Worm (Caenorhabditis elegans) whole organism, early embryonic: ENCODE results near the gene msp-40.

Experiments used
- B0310.2 ChIP-seq: sonication (generic microtip); optimal IDR thresholded peaks from 2 replicates; lab custom pipeline; 2016; ENCODE audit warnings: mild to moderate bottlenecking, missing genetic modification characterization, missing compliant biosample characterization
- ama-1 ChIP-seq: fragments of 150-350 bp; optimal IDR thresholded peaks from 2 replicates; lab custom pipeline; 2014
- ets-7 ChIP-seq: sonication (generic microtip); optimal IDR thresholded peaks from 2 replicates; lab custom pipeline; 2016; ENCODE audit warnings: missing genotype, missing genetic modification characterization, missing compliant biosample characterization
- hmbx-1 ChIP-seq: sonication (generic microtip); optimal IDR thresholded peaks from 2 replicates; lab custom pipeline; 2016; ENCODE audit warnings: mild to moderate bottlenecking, missing genetic modification characterization, missing compliant biosample characterization
- hmg-4 ChIP-seq: fragments of 200-800 bp; sonication (Bioruptor generic); optimal IDR thresholded peaks from 2 replicates; lab custom pipeline; 2018; ENCODE audit warnings: mild to moderate bottlenecking, missing genetic modification characterization, missing compliant biosample characterization
- tbx-11 ChIP-seq: fragments of 200-800 bp; sonication (Bioruptor generic); IDR thresholded peaks from 2 replicates; pipeline ENCODE4 v1.3.6; 2022; ENCODE audit warnings: missing genetic modification characterization, missing compliant biosample characterization

DNA sequence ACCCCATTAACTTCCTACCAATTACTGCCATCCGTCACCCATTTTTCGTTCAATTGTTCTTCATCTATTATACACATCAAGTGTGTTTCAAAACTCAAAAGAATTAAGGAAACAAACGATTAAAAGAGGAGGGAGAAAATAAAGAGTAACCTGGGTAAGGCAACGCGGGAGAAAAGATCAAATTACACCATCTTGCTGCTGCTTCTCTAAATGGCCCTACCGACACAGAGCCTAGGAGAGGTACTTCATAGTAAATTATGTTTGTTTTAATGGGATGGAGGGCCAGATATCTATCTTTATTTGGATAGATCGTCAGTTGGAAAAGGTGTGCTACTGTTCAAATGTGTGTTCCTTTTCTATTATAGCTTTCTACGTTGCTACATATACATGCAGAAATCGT lies 9.9 kb upstream of the msp-40 start:
- no peak for TF ChIP-seq ets-7
- TF ChIP-seq ama-1 (lab: Kevin White, UChicago): no peak
- no peak for TF ChIP-seq tbx-11
- no peak for TF ChIP-seq hmbx-1 (tag; lab: Kevin White, UChicago)
- TF ChIP-seq B0310.2 (tag; lab: Kevin White, UChicago): no peak
- TF ChIP-seq hmg-4 (GFP tag; lab: Kevin White, UChicago): no peak
